Worm (Caenorhabditis elegans): ENCODE results near the gene F14D7.6.
"Not testable (repeated sequence)": the region's sequence is repeated elsewhere in the genome, so short reads cannot be mapped to it uniquely, and the experiment has no call there.

Gene F14D7.6

DNA sequence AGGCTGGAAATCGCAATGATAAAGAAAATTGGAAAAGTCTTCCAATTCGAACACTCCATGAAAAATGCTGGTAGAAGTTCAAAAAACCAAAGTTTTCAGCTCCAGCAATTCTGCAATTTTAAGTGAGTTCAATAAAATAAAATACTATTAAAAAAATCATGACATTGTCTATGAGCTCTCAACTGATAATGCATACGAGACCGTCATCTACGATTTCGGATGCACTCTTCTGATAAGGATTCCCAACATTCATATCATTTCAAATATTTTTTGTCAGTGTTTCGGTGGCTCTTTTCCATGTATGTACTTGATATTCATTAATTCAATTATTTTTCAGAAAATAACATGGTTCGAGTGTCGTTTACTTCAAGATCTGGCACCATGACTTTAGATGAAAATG lies at the start of gene F14D7.6:
F14D7.6 (plus strand) TSS at position 338 of the 400 bp plus-strand sequence.
- no peak for TF ChIP-seq dao-5 (tag; optimal IDR thresholded peaks at IDR 0.05)

DNA sequence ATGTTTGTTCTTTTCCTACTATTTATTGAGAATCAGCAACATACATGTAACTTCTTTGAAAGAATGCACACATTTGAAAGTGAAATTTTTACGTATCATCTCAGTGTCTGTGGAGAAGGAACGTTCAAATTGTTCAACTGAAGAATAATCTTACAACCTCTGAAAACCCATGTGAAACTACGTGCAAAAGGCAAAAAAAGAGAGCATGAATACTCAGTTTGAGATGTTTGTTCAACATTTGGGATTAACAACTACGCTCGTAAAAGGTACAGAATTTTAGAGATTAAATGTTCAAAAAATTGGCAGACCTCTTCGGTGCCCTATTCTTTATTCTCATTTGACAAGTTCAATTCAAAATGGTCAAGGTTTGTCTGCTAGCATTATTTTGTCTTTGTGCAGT lies 49.2 kb upstream of the F14D7.6 start, which contains the start of gene K02E11.5:
K02E11.5 (plus strand) TSS at position 301 of the 400 bp plus-strand sequence.
- TF ChIP-seq him-1 (tag; optimal IDR thresholded peaks at IDR 0.05) = no peak
- TF ChIP-seq dao-5 (tag; optimal IDR thresholded peaks at IDR 0.05) = no peak
- TF ChIP-seq W03F9.2 (tag; optimal IDR thresholded peaks at IDR 0.05) = no peak

DNA sequence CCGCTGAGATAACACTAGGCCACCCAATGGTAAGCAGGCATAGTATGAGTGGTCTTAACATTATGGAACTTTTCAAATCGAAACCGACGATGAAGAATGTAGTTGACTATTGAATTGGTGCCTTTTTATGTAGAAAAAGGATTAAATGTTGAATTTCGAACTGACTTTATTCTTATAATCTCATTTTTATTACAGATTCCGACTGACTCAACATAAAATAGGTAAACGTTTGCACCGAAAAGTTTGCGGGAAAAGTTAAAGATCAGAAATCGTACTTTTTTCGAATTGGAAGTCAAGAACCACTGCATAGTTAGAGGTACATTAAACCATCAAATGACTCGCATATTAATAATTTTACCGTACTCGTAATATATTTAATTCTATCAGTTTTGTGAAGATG lies 47.0 kb upstream of the F14D7.6 start, which contains the start of gene K02E11.7:
K02E11.7 (minus strand) TSS at position 101 of the 400 bp plus-strand sequence.
- TF ChIP-seq dao-5 (tag; optimal IDR thresholded peaks at IDR 0.05) = no peak
- no peak for TF ChIP-seq W03F9.2 (tag; optimal IDR thresholded peaks at IDR 0.05)
- no peak for TF ChIP-seq him-1 (tag; optimal IDR thresholded peaks at IDR 0.05)

DNA sequence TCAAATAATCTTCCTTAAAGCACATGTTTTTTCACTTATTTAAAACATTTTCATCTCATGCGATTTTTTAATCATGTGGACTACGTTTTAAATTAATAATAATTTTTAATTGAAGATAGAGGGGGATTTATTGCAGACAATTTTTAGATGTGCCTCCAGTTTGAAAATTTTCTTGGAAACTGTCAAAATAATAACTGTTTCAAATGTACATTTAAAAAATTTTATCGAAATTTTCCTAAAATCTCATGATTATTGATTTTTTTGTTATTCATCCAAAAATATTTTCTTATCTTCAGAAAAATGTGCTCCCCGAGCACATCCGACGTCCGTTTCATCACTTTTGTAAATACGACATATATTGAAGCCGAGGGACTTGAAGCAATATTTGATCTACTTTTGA lies 44.4 kb upstream of the F14D7.6 start, which contains the start of gene sre-8:
sre-8 (plus strand) TSS at position 301 of the 400 bp plus-strand sequence.
- TF ChIP-seq dao-5 (tag; optimal IDR thresholded peaks at IDR 0.05) (no peak), W03F9.2 (tag; optimal IDR thresholded peaks at IDR 0.05) (no peak), him-1 (tag; optimal IDR thresholded peaks at IDR 0.05) (no peak)

DNA sequence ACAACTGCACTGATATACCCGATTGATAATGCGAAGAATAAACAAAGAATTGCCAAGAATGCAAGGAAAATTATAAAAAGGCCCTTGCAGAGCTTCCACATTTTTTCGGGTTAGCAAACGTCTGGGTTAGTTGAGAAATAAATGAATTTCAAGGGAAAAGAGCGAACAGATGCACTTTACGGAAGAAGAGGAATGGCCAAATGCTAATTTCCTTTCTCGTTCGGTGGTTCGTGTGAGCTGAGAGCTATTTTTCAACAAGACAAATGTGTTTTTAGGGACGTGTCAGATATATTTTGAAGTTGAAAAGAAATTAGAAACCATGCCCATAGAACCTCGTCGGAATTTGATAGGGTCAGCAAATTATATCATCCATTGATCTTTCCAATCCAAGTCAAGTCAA lies 40.4 kb upstream of the F14D7.6 start, which contains the start of gene F40G12.2:
F40G12.2 (minus strand) TSS at position 101 of the 400 bp plus-strand sequence.
- TF ChIP-seq W03F9.2 (tag; optimal IDR thresholded peaks at IDR 0.05) (no peak), him-1 (tag; optimal IDR thresholded peaks at IDR 0.05) (no peak), dao-5 (tag; optimal IDR thresholded peaks at IDR 0.05) (no peak)

DNA sequence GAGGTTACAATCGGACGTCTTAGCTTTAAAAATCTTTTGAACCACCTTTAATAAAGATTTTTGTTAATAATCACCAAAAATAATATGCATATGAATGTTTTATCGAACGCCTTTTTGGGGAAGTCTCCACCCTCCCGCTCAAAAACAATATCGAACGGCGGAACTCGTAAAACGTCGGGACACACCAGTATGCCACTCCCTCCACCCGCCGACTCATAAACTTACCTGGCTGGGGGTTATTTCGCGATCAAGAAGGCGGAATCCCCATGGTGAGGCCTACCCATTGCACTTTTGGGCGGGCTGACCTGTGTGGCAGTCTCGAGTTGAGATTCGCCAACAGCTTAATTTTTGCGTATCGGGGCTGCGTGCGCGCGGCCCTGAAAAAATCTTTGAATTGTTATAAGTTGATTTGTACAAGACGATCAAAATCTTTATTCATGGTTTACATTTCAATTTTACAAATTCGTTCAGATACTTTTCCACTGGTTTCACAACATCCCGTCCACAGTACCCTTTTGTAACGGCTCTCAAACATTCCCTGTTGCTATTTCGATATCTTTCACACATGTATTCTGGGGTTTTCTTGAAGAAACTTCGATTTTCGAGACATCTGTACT lies 33.8 kb upstream of the F14D7.6 start:
- TF ChIP-seq him-1 (tag; optimal IDR thresholded peaks at IDR 0.05) = no peak
- TF ChIP-seq dao-5 (tag; optimal IDR thresholded peaks at IDR 0.05) = no peak
- TF ChIP-seq W03F9.2 (tag; optimal IDR thresholded peaks at IDR 0.05) = no peak

DNA sequence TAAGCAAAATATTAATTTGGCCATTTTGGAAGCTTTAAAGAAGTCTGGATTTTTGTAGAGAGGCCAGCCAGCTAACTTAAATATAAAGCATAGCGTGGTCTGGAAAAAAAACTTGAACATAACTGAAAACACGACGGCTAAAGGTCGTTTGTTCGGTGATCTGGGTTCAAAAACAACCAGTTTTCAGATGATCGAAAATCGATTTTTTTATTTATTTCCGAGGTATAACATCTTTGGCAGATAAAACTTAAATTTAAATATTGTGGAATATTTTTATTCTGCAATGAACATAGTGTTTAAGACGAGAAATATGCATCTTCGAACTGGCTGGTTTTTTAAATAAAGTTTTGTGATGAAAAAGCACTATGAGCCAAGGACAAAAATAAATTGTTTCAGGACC lies 32.6 kb upstream of the F14D7.6 start, which contains the start of gene F40G12.4:
F40G12.4 (minus strand) TSS at position 101 of the 400 bp plus-strand sequence.
- no peak for TF ChIP-seq him-1 (tag; optimal IDR thresholded peaks at IDR 0.05)
- no peak for TF ChIP-seq W03F9.2 (tag; optimal IDR thresholded peaks at IDR 0.05)
- no peak for TF ChIP-seq dao-5 (tag; optimal IDR thresholded peaks at IDR 0.05)

DNA sequence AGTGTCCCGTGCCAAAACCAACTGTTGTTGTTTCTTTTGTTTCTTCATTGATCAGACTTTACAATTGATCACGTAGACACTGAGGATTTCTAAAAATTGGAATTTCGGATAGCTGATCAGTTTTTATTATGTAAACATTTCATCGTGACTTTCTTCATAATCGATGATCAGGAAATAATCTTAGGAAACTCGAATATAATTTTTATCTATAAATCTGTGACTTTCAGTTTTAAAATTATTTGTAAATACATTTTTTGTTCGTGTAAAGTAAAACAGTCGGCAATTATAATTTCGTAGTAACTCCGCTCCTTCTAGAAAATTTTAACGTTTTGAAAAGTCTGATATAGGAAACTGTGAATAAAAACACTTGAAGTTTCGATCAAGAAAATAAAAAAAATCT lies 30.5 kb upstream of the F14D7.6 start, which contains the start of gene F40G12.5:
F40G12.5 (minus strand) TSS at position 101 of the 400 bp plus-strand sequence.
- TF ChIP-seq him-1 (tag; optimal IDR thresholded peaks at IDR 0.05) = no peak
- TF ChIP-seq W03F9.2 (tag; optimal IDR thresholded peaks at IDR 0.05) = no peak
- TF ChIP-seq dao-5 (tag; optimal IDR thresholded peaks at IDR 0.05) = no peak

DNA sequence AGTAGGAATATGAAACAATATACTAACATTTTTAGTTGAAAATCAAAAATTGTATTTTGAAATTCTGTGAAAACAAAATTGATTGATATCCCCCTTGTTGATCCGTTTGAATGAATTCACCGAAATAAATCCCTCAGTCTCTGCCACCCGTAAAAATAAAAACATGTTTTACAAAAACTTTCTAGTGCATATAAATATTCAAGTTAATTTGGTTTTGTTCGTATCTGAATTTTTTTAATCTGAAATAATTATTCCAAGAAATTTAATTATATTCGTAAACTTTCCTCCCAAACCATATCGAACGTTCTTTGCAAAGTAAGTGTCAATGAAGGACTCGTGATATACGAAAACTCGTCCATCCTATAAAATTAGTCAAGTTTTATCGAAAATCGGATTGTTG lies 28.2 kb upstream of the F14D7.6 start, which contains the start of gene F40G12.6:
F40G12.6 (minus strand) TSS at position 101 of the 400 bp plus-strand sequence.
- no peak for TF ChIP-seq him-1 (tag; optimal IDR thresholded peaks at IDR 0.05)
- no peak for TF ChIP-seq dao-5 (tag; optimal IDR thresholded peaks at IDR 0.05)
- TF ChIP-seq W03F9.2 (tag; optimal IDR thresholded peaks at IDR 0.05) = no peak

DNA sequence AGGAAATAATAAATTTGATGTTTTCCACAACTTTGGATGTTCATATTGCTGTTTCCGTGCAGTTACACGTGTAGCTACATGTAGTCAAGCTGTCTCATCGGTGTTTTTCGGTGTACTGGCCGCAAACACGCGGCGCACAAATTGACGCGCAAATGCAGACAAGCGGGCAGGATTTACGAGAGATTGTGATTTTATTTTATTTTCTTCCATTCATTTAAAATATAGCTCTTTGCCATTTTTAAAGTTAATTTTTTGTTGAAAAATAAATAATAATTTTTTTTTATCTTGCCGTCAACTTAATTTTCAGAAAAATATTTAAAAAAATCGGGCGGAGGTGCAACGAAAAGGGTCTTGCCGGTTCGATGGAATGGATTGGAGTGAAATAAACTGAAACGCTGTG lies 26.9 kb upstream of the F14D7.6 start, which contains the start of gene F40G12.7:
F40G12.7 (plus strand) TSS at position 301 of the 400 bp plus-strand sequence.
- not testable (repeated sequence) for TF ChIP-seq dao-5, him-1, W03F9.2 (tag; optimal IDR thresholded peaks at IDR 0.05)

DNA sequence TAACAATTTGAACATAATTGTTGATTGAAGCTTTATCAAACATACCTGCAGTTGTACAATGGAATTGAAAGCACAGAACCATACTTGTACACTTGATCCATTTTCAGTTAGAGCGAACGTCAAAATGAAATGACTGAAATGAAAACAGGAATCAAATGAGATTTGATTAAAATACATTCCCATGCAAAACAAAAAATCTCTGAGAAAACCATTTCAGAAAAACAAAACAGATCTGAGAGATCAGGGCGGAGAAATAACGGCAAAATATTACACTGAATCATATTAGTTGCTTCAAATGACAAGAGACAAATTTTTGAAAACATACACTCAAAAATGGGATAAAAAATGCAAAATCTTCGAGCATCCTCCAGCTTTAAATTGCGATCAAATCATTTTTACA lies 21.4 kb upstream of the F14D7.6 start, which contains the start of gene srt-33:
srt-33 (minus strand) TSS at position 101 of the 400 bp plus-strand sequence.
- no peak for TF ChIP-seq dao-5 (tag; optimal IDR thresholded peaks at IDR 0.05)
- no peak for TF ChIP-seq W03F9.2 (tag; optimal IDR thresholded peaks at IDR 0.05)
- no peak for TF ChIP-seq him-1 (tag; optimal IDR thresholded peaks at IDR 0.05)

DNA sequence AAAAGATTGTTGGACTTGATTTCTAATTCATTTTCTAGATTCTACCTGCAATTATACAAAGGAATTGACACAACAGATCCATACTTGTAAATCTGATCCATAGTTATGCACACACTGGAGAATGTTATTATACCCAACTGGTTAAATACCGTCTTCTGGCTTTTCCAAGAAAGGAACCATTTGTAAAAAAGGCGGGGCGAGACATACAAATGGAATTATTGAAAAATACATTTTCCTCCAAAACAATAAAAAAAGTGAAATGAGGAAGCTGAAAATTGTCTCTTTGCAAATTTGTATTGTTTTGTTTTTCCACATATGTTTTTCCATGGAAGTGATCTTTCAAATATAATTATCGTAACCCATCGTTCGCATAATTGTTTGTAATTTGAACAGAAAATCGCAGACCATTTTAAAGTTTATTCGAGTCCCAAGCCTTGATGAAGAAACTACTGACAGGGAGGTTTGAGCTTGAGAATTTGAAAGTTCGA lies 18.9 kb upstream of the F14D7.6 start, which contains the start of the genes srt-74 and F40G12.9:
srt-74 (minus strand) TSS at position 101 of the 488 bp plus-strand sequence.
F40G12.9 (plus strand) TSS at position 438 of the 488 bp plus-strand sequence.
- TF ChIP-seq W03F9.2 (tag; optimal IDR thresholded peaks at IDR 0.05) (no peak), dao-5 (tag; optimal IDR thresholded peaks at IDR 0.05) (no peak), him-1 (tag; optimal IDR thresholded peaks at IDR 0.05) (no peak)

DNA sequence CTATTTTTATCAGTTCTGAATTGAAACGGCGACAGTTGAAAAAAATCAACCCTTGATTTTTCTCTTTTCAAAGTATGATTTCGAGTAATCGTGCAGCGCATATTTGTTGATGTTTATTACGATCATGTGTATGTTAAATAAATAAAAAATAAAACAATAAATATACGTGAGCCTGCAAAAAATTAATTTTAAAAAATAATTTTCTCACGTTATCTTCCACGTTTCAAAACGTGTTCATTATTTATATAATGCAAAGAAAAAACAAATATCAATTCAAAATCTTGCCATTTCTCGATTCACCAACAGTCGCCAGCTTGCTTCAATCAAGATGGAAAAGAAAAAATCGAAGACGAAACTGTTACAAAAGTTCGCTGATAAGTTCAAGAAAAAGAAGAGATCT lies 18.0 kb upstream of the F14D7.6 start, which contains the start of gene F40G12.10:
F40G12.10 (plus strand) TSS at position 301 of the 400 bp plus-strand sequence.
- TF ChIP-seq him-1 (tag; optimal IDR thresholded peaks at IDR 0.05) = no peak
- no peak for TF ChIP-seq dao-5 (tag; optimal IDR thresholded peaks at IDR 0.05)
- TF ChIP-seq W03F9.2 (tag; optimal IDR thresholded peaks at IDR 0.05) = no peak

DNA sequence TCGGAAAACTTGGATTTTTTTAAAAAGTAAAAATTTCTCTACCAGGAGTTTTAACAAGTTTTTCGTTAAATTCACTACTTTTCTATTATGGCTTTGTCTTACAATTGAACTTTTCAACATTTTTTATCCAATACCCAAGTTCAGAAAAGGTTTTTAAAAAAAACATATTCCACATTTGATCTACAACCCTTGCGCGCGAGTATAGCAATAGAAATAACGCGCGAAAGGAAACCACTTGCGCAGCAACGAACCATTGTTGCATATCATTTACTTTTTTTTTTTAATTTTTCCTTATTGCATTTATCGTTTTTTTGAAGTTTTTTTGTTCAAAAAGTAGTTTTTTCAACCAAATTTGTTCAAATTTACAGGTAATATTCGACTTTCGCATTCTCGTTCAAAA lies 15.4 kb upstream of the F14D7.6 start, which contains the start of gene F40G12.11:
F40G12.11 (plus strand) TSS at position 369 of the 400 bp plus-strand sequence.
- TF ChIP-seq W03F9.2 (tag; optimal IDR thresholded peaks at IDR 0.05) (no peak), dao-5 (tag; optimal IDR thresholded peaks at IDR 0.05) (no peak), him-1 (tag; optimal IDR thresholded peaks at IDR 0.05) (no peak)

Measured in whole organism, L4/young adult.